Worm (Caenorhabditis elegans) whole organism, L2 larva: ENCODE results near the gene C13F10.1.
A peak's percentile ranks its signal among the peaks of the same experiment; 100 is the strongest.

ENCODE experiments used
- C34F6.9 ChIP-seq: fragments of 150-350 bp; optimal IDR thresholded peaks from 2 replicates; lab custom pipeline; 2014; ENCODE audit warnings: missing biosample characterization, missing genetic modification characterization
- F13H6.1 ChIP-seq: sonication (generic microtip); optimal IDR thresholded peaks from 2 replicates; lab custom pipeline; 2016; ENCODE audit warnings: missing genetic modification characterization, missing compliant biosample characterization
- R02D3.7 ChIP-seq: fragments of 150-350 bp; optimal IDR thresholded peaks from 2 replicates; lab custom pipeline; 2014; ENCODE audit warnings: missing biosample characterization, missing genetic modification characterization
- Y55F3AM.14 ChIP-seq: fragments of 200-800 bp; sonication (Bioruptor generic); optimal IDR thresholded peaks from 2 replicates; lab custom pipeline; 2018; ENCODE audit warnings: mild to moderate bottlenecking, missing genetic modification characterization, missing compliant biosample characterization
- alr-1 ChIP-seq: fragments of 150-350 bp; optimal IDR thresholded peaks from 2 replicates; lab custom pipeline; 2014; ENCODE audit warnings: missing biosample characterization, missing genetic modification characterization
- aly-2 ChIP-seq: fragments of 150-350 bp; optimal IDR thresholded peaks from 2 replicates; lab custom pipeline; 2014; ENCODE audit warnings: missing biosample characterization, missing genetic modification characterization
- blmp-1 ChIP-seq: sonication (generic microtip); optimal IDR thresholded peaks from 2 replicates; lab custom pipeline; 2017; ENCODE audit warnings: missing genetic modification characterization, mild to moderate bottlenecking, missing compliant biosample characterization, antibody characterized with exemption, moderate library complexity; ENCODE audit not compliant: insufficient read depth
- ceh-82 ChIP-seq: fragments of 150-350 bp; optimal IDR thresholded peaks from 2 replicates; lab custom pipeline; 2014; ENCODE audit warnings: missing biosample characterization, missing genetic modification characterization
- dmd-4 ChIP-seq: sonication (generic microtip); optimal IDR thresholded peaks from 2 replicates; lab custom pipeline; 2017; ENCODE audit warnings: missing biosample characterization, missing genetic modification characterization
- egl-27 ChIP-seq: sonication (generic microtip); optimal IDR thresholded peaks from 3 replicates; lab custom pipeline; 2017; ENCODE audit warnings: missing biosample characterization, missing genetic modification reagents, missing genetic modification characterization
- elt-1 ChIP-seq: fragments of 150-350 bp; optimal IDR thresholded peaks from 2 replicates; lab custom pipeline; 2014; ENCODE audit warnings: missing biosample characterization, missing genetic modification characterization
- elt-3 ChIP-seq: sonication (generic microtip); optimal IDR thresholded peaks from 2 replicates; lab custom pipeline; 2017; ENCODE audit warnings: missing biosample characterization, missing genetic modification characterization
- fos-1 ChIP-seq: fragments of 150-350 bp; optimal IDR thresholded peaks from 2 replicates; lab custom pipeline; 2014; ENCODE audit warnings: missing biosample characterization, missing genetic modification characterization
- gmeb-1 ChIP-seq: fragments of 150-350 bp; optimal IDR thresholded peaks from 2 replicates; lab custom pipeline; 2014; ENCODE audit warnings: missing biosample characterization, missing genetic modification characterization
- lin-13 ChIP-seq: fragments of 150-350 bp; optimal IDR thresholded peaks from 2 replicates; lab custom pipeline; 2014; ENCODE audit warnings: missing biosample characterization, missing genetic modification reagents, missing genetic modification characterization
- lsy-2 ChIP-seq, 2 experiments: fragments of 150-350 bp in 1 of 2; sonication (generic microtip) in 1 of 2; optimal IDR thresholded peaks; 2 replicates each; lab custom pipeline; 2014 to 2017; ENCODE audit warnings: missing biosample characterization in 2 of 2, missing genetic modification characterization in 2 of 2
- mab-5 ChIP-seq: fragments of 150-350 bp; optimal IDR thresholded peaks from 2 replicates; lab custom pipeline; 2014; ENCODE audit warnings: missing biosample characterization, missing genetic modification characterization
- mdl-1 ChIP-seq, 2 experiments: fragments of 150-350 bp in 1 of 2; sonication (generic microtip) in 1 of 2; optimal IDR thresholded peaks; 2 replicates each; lab custom pipeline; 2017; ENCODE audit warnings: missing biosample characterization in 2 of 2, missing genetic modification characterization in 2 of 2
- nhr-10 ChIP-seq: sonication (generic microtip); optimal IDR thresholded peaks from 2 replicates; lab custom pipeline; 2017; ENCODE audit warnings: missing biosample characterization, missing genetic modification characterization
- nhr-11 ChIP-seq: fragments of 150-350 bp; optimal IDR thresholded peaks from 2 replicates; lab custom pipeline; 2014; ENCODE audit warnings: missing biosample characterization, missing genetic modification characterization
- nhr-12 ChIP-seq: fragments of 150-350 bp; optimal IDR thresholded peaks from 2 replicates; lab custom pipeline; 2014; ENCODE audit warnings: missing biosample characterization, missing genetic modification characterization
- nhr-129 ChIP-seq: fragments of 150-350 bp; optimal IDR thresholded peaks from 2 replicates; lab custom pipeline; 2014; ENCODE audit warnings: missing biosample characterization, missing genetic modification characterization
- nhr-21 ChIP-seq: fragments of 150-350 bp; optimal IDR thresholded peaks from 2 replicates; lab custom pipeline; 2014; ENCODE audit warnings: missing biosample characterization, missing genetic modification characterization
- nhr-23 ChIP-seq: fragments of 150-350 bp; optimal IDR thresholded peaks from 2 replicates; lab custom pipeline; 2014; ENCODE audit warnings: missing biosample characterization, missing genetic modification reagents, missing genetic modification characterization
- nhr-237 ChIP-seq: fragments of 150-350 bp; optimal IDR thresholded peaks from 2 replicates; lab custom pipeline; 2014; ENCODE audit warnings: missing biosample characterization, missing genetic modification characterization
- nhr-25 ChIP-seq: fragments of 150-350 bp; sonication (generic microtip); optimal IDR thresholded peaks from 3 replicates; lab custom pipeline; 2014; ENCODE audit warnings: missing biosample characterization, missing genetic modification characterization
- skn-1 ChIP-seq: sonication (generic microtip); optimal IDR thresholded peaks from 2 replicates; lab custom pipeline; 2017; ENCODE audit warnings: missing biosample characterization, missing genetic modification characterization
- sma-9 ChIP-seq, 2 experiments: fragments of 150-350 bp in 1 of 2; sonication (generic microtip) in 1 of 2; optimal IDR thresholded peaks; 2 replicates each; lab custom pipeline; 2014 to 2016; ENCODE audit warnings: missing genetic modification characterization in 2 of 2, mild to moderate bottlenecking in 1 of 2, missing biosample characterization in 1 of 2, missing compliant biosample characterization in 1 of 2, missing genetic modification reagents in 1 of 2, moderate library complexity in 1 of 2
- snpc-4 ChIP-seq: fragments of 150-350 bp; optimal IDR thresholded peaks from 2 replicates; lab custom pipeline; 2014; ENCODE audit warnings: missing biosample characterization, missing genetic modification characterization
- unc-39 ChIP-seq: fragments of 150-350 bp; optimal IDR thresholded peaks from 2 replicates; lab custom pipeline; 2014; ENCODE audit warnings: missing biosample characterization, missing genetic modification characterization
- unc-55 ChIP-seq: fragments of 150-350 bp; sonication (generic microtip); optimal IDR thresholded peaks from 3 replicates; lab custom pipeline; 2014; ENCODE audit warnings: missing biosample characterization, missing genetic modification reagents, missing genetic modification characterization
- zag-1 ChIP-seq: fragments of 150-350 bp; optimal IDR thresholded peaks from 2 replicates; lab custom pipeline; 2014; ENCODE audit warnings: missing biosample characterization, missing genetic modification characterization

Gene C13F10.1

ce11 chrV:7223941-7224340 is at the start of gene C13F10.1:
Gene C13F10.1 (plus strand): TSS chrV:7224078.
- TF ChIP-seq C34F6.9 (tag; lab: Kevin White, UChicago) (peak; percentile 45), ceh-82 (tag; lab: Kevin White, UChicago) (no peak), mab-5 (peak; percentile 48), dmd-4 (tag; lab: Kevin White, UChicago) (no peak), unc-55 (GFP tag; lab: Kevin White, UChicago) (peak; percentile 16), nhr-11 (tag; lab: Kevin White, UChicago) (no peak), zag-1 (tag; lab: Kevin White, UChicago) (no peak), nhr-129 (tag; lab: Kevin White, UChicago) (peak; percentile 2)

DNA sequence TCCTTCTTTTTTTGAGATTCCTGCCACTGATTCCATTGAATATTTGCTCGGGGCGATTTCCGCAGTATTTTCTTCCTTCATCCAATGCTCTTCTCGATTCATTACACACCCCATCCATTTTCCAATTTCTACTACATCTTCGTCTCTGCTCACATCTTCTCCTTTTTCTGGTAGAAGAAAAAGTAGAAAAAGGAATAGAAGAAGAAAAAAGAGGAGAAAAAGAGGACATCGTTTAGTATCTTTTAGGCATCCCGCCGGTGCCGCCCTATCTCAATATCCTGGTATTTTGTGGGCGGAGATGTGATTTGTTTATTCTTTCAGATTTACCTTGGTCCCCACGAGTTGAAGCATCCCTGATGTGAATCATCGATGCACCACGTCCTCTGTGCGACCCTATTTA is 48.7 kb upstream of the C13F10.1 start, which contains the start of gene lgc-39:
Gene lgc-39, plus strand, starts transcription at position 301 of the 400 bp plus-strand sequence.
- TF ChIP-seq ceh-82 (tag; lab: Kevin White, UChicago) = no peak
- TF ChIP-seq R02D3.7 (tag; lab: Kevin White, UChicago) = no peak
- TF ChIP-seq, all 48 proteins: peak for 0

- TF ChIP-seq unc-55 (GFP tag; lab: Kevin White, UChicago) (peak; percentile 36), mdl-1 (tag; optimal IDR thresholded peaks at IDR 0.05; lab: Kevin White, UChicago) (no peak), C34F6.9 (tag; lab: Kevin White, UChicago) (peak; percentile 28), lsy-2 (tag; optimal IDR thresholded peaks at IDR 0.05; lab: Kevin White, UChicago) (peak in 1 of 2 experiments; percentile 25)
These were observed 45.0 kb upstream of the C13F10.1 start, which contains the start of gene cpsf-2 for ce11 chrV:7178843-7179242. Gene cpsf-2 (plus strand): TSS chrV:7179172.

DNA sequence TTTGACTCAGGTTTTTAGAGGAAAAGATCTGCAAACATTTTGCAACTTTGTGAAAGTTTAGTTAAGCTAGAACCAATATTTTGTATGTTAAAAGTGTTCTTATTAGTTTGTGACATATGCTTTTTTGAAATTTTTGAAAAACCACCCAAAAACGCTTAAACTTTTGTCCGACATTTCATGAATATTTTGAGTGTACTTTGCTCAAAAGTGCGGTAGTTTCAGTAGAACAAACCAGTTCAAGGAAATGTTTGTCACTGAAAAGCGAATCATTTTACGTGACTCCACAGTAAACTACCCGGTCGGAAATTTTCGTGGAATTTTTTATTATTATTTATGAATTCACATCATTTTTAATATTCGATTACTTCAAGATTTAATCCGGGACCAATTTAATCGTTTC is 39.3 kb upstream of the C13F10.1 start, which contains the start of gene pitr-5:
Gene pitr-5, plus strand, starts transcription at position 301 of the 400 bp plus-strand sequence.
- no peak for TF ChIP-seq Y55F3AM.14 (GFP tag; lab: Kevin White, UChicago)
- no peak for TF ChIP-seq lsy-2 (tag; optimal IDR thresholded peaks at IDR 0.05; lab: Kevin White, UChicago)
- TF ChIP-seq snpc-4 = no peak
- TF ChIP-seq nhr-25 (tag; lab: Kevin White, UChicago) = no peak
- no peak for TF ChIP-seq skn-1 (tag; lab: Kevin White, UChicago)
- TF ChIP-seq zag-1 (tag; lab: Kevin White, UChicago) = no peak
- TF ChIP-seq blmp-1 (tag; lab: Kevin White, UChicago) = no peak
- TF ChIP-seq alr-1 (tag; lab: Kevin White, UChicago) = no peak
- TF ChIP-seq aly-2 = no peak
- no peak for TF ChIP-seq dmd-4 (tag; lab: Kevin White, UChicago)
- no peak for TF ChIP-seq nhr-237 (tag; lab: Kevin White, UChicago)
- TF ChIP-seq nhr-21 = no peak
- TF ChIP-seq elt-3 = no peak
- no peak for TF ChIP-seq unc-55 (GFP tag; lab: Kevin White, UChicago)
- no peak for TF ChIP-seq elt-1 (tag; lab: Kevin White, UChicago)
- TF ChIP-seq nhr-10 (tag; lab: Kevin White, UChicago) = no peak
- TF ChIP-seq nhr-12 = no peak
- no peak for TF ChIP-seq unc-39 (tag; lab: Kevin White, UChicago)

DNA sequence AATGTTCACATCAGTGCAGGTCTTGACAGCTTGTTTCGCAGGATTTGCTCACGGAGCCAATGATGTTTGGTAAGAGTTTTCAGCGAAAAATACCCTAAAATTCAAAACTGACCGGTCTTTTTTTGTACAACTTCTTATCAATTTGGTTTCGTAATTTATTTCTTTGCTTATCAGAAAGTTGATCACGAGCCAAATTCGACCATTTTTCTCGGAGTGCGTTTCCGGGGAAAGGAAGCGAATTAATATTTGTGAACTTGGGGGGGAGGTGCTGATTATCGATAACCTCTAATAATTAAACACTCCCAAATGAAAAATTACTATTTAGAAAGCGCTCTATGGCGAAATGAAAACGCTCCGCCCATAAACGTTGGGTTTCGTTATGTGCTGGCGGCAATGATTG is 37.3 kb upstream of the C13F10.1 start:
- TF ChIP-seq F13H6.1 (tag; lab: Kevin White, UChicago) (no peak), gmeb-1 (peak; percentile 43), sma-9 (GFP tag; optimal IDR thresholded peaks at IDR 0.05; lab: Kevin White, UChicago) (peak; percentile 10), sma-9 (tag; optimal IDR thresholded peaks at IDR 0.05; lab: Kevin White, UChicago) (no peak), fos-1 (tag; lab: Kevin White, UChicago) (peak; percentile 81)
- TF ChIP-seq, all 48 proteins: peak for 3

DNA sequence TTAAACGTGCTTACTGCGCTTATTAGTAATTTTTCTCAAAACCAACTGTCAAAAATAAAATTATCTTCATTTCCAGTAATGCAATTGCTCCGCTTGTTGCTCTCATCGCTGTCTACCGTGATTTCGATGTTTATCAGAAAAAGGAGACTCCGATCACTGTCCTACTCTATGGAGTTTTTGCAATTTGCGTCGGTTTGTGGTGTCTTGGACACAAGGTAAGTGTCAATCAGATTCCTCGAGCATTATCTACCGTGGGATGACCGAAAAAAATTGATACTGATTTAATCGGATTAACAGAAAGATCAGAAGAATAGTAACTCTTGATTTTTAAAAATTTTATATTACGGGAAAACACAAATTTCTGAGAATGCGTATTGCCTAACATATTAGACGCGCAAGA is 36.6 kb upstream of the C13F10.1 start:
- TF ChIP-seq lin-13 = no peak
- no peak for TF ChIP-seq F13H6.1 (tag; lab: Kevin White, UChicago)
- no peak for TF ChIP-seq nhr-23
- no peak for TF ChIP-seq snpc-4
- TF ChIP-seq fos-1 (tag; lab: Kevin White, UChicago) = no peak
- no peak for TF ChIP-seq egl-27
